Worm (Caenorhabditis elegans) whole organism, midembryonic: ENCODE measurements around the gene str-44.

ENCODE experiments used
- T22C8.4 ChIP-seq: fragments of 200-800 bp; sonication (Bioruptor generic); IDR thresholded peaks from 2 replicates; pipeline ENCODE4 v1.3.6; 2022; ENCODE audit warnings: missing genetic modification characterization, missing compliant biosample characterization
- cog-1 ChIP-seq: sonication (generic microtip); optimal IDR thresholded peaks from 2 replicates; lab custom pipeline; 2016; ENCODE audit warnings: missing genetic modification characterization, missing compliant biosample characterization
- flt-1 ChIP-seq: fragments of 200-800 bp; sonication (Bioruptor generic); IDR thresholded peaks from 2 replicates; pipeline ENCODE4 v1.3.6; 2022; ENCODE audit warnings: missing genetic modification characterization, missing compliant biosample characterization
- klf-2 ChIP-seq: fragments of 200-800 bp; sonication (Bioruptor generic); conservative IDR thresholded peaks from 2 replicates; pipeline ENCODE4 v1.3.6; 2022; ENCODE audit warnings: missing genetic modification reagents, missing genetic modification characterization, missing compliant biosample characterization
- med-1 ChIP-seq: sonication (generic microtip); optimal IDR thresholded peaks from 2 replicates; lab custom pipeline; 2017; ENCODE audit warnings: missing genetic modification characterization, mild to moderate bottlenecking, missing compliant biosample characterization, antibody characterized with exemption, missing genetic modification reagents; ENCODE audit not compliant: insufficient read depth
- ref-1 ChIP-seq: fragments of 200-800 bp; sonication (Bioruptor generic); conservative IDR thresholded peaks from 2 replicates; pipeline ENCODE4 v1.3.6; 2022; ENCODE audit warnings: missing genetic modification reagents, missing genetic modification characterization, missing compliant biosample characterization
- tab-1 ChIP-seq: fragments of 200-800 bp; sonication (Bioruptor generic); IDR thresholded peaks from 2 replicates; pipeline ENCODE4 v1.3.6; 2022; ENCODE audit warnings: missing genetic modification characterization, missing compliant biosample characterization
- ztf-23 ChIP-seq: fragments of 200-800 bp; sonication (Bioruptor generic); IDR thresholded peaks from 2 replicates; pipeline ENCODE4 v1.3.6; 2022; ENCODE audit warnings: missing genetic modification reagents, missing genetic modification characterization, missing compliant biosample characterization
- ztf-29 ChIP-seq: fragments of 200-800 bp; sonication (Bioruptor generic); IDR thresholded peaks from 2 replicates; pipeline ENCODE4 v1.3.6; 2022; ENCODE audit warnings: missing genetic modification reagents, missing genetic modification characterization, missing compliant biosample characterization

str-44 gene

DNA sequence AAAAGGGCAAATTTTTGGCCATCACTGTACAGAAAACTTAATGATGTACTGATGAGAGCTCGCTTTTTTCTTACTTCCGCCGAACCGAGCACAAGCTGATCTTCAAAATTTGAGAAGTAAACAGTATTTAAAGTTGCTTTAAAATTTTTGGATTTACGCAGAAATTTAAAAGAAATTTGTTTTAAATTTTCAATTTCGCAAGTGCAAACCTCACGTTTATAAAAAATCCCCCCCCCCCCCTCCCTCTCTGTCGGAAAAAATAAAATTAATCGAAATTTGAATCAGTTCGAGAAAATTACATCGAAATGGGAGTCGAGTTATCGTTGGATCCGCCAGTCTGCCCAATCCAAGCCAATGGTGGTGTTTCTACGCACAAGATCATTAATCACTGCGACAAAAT is 23.6 kb upstream of the str-44 start, which contains the start of gene C34D4.3:
C34D4.3 (plus strand) TSS at position 301 of the 400 bp plus-strand sequence.
- no peak for TF ChIP-seq klf-2 (GFP tag; lab: Robert Waterston, UW)
- no peak for TF ChIP-seq tab-1 (GFP tag; lab: Robert Waterston, UW)
- TF ChIP-seq cog-1: no peak
- no peak for TF ChIP-seq flt-1 (GFP tag; lab: Robert Waterston, UW)
- no peak for TF ChIP-seq ref-1
- no peak for TF ChIP-seq ztf-23 (GFP tag; lab: Robert Waterston, UW)
- TF ChIP-seq T22C8.4: no peak
- no peak for TF ChIP-seq ztf-29 (GFP tag; lab: Robert Waterston, UW)
- no peak for TF ChIP-seq med-1 (GFP tag; lab: Kevin White, UChicago)

DNA sequence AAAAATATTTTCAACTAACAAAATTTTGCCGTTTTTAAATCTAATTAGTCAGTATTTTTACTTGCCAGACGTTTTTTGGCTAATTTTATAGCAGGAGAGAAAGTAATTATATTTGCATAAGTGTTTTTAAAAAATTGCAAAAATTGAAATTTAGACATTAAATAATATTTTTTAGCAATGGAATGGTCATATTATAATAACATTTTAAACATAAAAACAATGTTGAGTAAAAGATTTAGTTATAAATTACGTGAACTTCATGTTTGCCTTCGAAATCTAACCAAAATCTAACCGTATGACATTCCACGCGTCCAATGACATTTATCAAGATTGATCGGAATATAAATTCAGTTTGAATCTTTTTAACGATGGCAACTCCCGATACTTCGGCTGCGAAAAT is 22.6 kb upstream of the str-44 start, which contains the start of gene C34D4.2:
C34D4.2 (plus strand) TSS at position 301 of the 400 bp plus-strand sequence.
- TF ChIP-seq cog-1: no peak
- no peak for TF ChIP-seq med-1 (GFP tag; lab: Kevin White, UChicago)
- no peak for TF ChIP-seq T22C8.4

DNA sequence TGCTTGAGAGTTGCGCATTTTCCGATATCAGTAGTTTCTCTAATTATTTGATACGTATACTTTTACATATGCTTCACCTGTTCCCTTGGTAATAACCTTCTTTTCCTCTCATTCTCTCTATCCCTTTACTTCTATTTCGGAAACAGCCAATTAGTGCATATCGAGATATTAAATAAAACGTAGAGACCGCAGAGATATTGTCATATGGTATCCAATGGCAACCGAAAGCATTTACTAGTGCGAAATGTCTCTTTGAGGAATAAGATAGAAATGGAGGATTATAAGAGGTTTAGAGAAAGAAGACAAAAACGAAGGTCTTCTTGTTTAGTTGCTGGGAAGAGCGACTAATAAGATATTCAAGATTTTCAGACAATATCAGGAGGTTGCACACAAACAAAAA is 20.6 kb upstream of the str-44 start, which contains the start of gene maph-9:
maph-9 (plus strand) TSS at position 273 of the 400 bp plus-strand sequence.
- TF ChIP-seq ztf-23 (GFP tag; lab: Robert Waterston, UW): no peak
- TF ChIP-seq ref-1: no peak
- TF ChIP-seq med-1 (GFP tag; lab: Kevin White, UChicago): no peak
- TF ChIP-seq tab-1 (GFP tag; lab: Robert Waterston, UW): no peak
- TF ChIP-seq klf-2 (GFP tag; lab: Robert Waterston, UW): no peak
- TF ChIP-seq T22C8.4: no peak
- no peak for TF ChIP-seq flt-1 (GFP tag; lab: Robert Waterston, UW)
- TF ChIP-seq cog-1: no peak
- TF ChIP-seq ztf-29 (GFP tag; lab: Robert Waterston, UW): no peak

DNA sequence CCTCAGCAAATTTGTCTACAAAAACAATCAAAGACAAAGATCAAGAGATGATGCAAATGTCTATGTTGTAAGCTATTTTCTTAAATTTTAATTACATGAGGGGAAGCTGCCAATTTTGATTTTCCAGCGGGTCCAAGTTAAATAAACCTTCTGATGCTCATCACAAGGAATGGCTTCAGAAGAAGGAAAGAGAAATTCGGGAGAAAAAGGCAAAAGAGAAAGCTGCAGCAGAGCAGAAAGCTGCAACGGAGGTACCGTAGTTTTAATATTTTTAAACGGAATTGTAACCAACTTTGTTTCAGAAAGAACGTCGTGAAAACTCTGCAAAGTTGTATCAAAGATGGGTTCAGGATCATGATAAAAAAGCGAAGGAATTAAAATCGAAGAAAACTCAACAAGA is 18.8 kb upstream of the str-44 start:
- no peak for TF ChIP-seq med-1 (GFP tag; lab: Kevin White, UChicago)
- no peak for TF ChIP-seq T22C8.4
- no peak for TF ChIP-seq flt-1 (GFP tag; lab: Robert Waterston, UW)
- no peak for TF ChIP-seq tab-1 (GFP tag; lab: Robert Waterston, UW)
- TF ChIP-seq klf-2 (GFP tag; lab: Robert Waterston, UW): no peak
- no peak for TF ChIP-seq ref-1
- TF ChIP-seq cog-1: no peak
- no peak for TF ChIP-seq ztf-23 (GFP tag; lab: Robert Waterston, UW)
- TF ChIP-seq ztf-29 (GFP tag; lab: Robert Waterston, UW): no peak

DNA sequence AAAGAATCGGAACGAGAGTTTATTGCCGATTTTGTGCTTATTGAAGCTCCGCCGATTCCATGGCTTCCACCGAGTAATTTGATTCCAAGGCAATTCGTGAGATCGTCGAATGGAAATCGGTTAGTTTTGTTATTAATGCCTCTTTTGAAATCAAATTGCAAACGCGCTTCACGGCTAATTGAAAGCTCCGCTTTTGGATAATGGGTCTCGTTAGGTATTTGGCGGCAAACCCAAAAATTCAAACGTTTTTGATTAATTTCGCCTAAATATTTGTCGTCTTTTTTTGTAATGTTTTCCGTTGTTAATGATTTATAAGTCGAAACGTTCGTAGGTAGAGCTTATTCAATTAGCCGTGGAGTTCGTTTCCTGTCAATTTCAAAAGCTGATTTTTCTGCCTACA is 17.4 kb upstream of the str-44 start:
- TF ChIP-seq T22C8.4 (no peak), flt-1 (GFP tag; lab: Robert Waterston, UW) (no peak), med-1 (GFP tag; lab: Kevin White, UChicago) (no peak), tab-1 (GFP tag; lab: Robert Waterston, UW) (no peak), cog-1 (no peak), ztf-23 (GFP tag; lab: Robert Waterston, UW) (no peak), ztf-29 (GFP tag; lab: Robert Waterston, UW) (no peak), klf-2 (GFP tag; lab: Robert Waterston, UW) (no peak), ref-1 (no peak)

DNA sequence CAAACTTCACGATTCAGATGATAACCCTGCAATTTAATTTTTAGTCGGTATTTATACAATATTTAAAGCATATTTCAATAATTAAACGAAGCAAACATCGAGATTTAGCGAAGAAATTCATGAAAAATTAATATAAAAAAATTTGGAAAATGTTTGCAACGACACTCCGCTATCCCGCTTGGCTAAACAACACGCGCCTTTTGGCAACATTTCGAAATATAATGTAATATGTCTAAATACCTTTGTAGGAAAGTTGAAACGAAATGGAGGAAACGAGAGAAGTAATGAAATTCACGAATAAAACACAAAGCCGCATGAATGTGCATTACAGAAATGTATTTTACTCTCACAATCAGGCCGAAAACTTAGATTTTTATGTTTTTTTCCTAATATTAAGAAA is 11.3 kb upstream of the str-44 start, which contains the start of gene rpc-1:
rpc-1 (minus strand) TSS at position 26 of the 400 bp plus-strand sequence.
- no peak for TF ChIP-seq med-1 (GFP tag; lab: Kevin White, UChicago)
- no peak for TF ChIP-seq ref-1
- no peak for TF ChIP-seq flt-1 (GFP tag; lab: Robert Waterston, UW)
- no peak for TF ChIP-seq T22C8.4
- TF ChIP-seq ztf-29 (GFP tag; lab: Robert Waterston, UW): no peak
- TF ChIP-seq tab-1 (GFP tag; lab: Robert Waterston, UW): no peak
- TF ChIP-seq cog-1: no peak
- no peak for TF ChIP-seq klf-2 (GFP tag; lab: Robert Waterston, UW)
- TF ChIP-seq ztf-23 (GFP tag; lab: Robert Waterston, UW): no peak

DNA sequence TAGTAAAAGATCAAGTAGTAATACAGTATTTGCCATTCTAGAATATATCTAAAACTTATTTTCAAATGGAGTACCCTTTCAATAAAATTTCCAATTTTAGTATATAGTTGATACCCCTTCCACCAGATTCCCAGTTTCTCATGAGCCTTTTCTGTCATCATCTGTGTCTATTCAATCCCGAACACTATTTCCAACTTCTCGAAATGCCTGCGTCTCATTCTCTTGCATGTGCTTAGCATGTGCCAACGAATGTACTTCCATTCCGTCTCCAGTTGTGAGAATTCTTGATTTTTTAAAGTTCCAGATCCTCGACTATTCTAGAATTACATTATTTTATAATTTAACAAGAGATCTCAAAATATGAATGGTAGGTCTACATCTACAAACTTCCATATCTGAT is 10.4 kb upstream of the str-44 start, which contains the start of gene C42D4.18:
C42D4.18 (plus strand) TSS at position 231 of the 400 bp plus-strand sequence.
- no peak for TF ChIP-seq ref-1
- TF ChIP-seq cog-1: no peak
- TF ChIP-seq ztf-23 (GFP tag; lab: Robert Waterston, UW): no peak

DNA sequence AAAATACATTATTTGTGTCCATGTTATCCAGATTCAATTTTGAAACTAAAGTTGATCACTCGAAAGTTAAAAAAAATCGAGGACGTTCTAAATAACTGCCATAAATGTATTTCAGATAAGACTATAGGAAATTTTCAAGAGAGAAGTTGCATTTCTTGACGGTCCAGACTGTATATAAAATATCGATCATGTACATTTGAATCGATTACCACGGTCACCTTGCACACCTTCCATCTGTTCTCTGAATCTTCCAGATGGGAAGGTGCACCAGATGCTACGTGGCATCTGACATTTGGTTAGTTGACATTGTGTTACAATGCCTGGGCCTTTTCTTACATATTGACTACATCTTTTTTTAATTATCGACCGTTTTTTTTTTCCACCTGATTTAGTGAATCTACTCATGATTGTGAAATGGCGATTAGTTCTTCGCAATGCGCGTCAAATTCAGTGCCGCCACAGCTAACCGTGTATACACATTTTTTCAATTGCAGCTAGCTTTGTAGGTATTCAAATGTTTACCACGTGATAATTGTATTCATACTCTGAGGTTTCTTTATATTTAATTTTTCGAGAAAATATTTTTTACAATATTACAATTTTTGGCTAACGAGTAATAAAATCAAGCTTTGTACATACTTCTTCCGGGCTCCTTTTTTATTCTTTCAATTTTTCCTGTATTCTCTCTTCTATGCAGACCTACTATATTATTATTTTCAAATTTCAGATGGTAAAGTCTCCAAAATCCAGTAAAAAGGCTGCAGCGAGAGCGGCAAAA is 8.8 kb upstream of the str-44 start, which contains the start of gene skr-16:
skr-16 (plus strand) TSS at position 728 of the 778 bp plus-strand sequence.
- TF ChIP-seq flt-1 (GFP tag; lab: Robert Waterston, UW): no peak
- TF ChIP-seq klf-2 (GFP tag; lab: Robert Waterston, UW): no peak
- TF ChIP-seq med-1 (GFP tag; lab: Kevin White, UChicago): no peak
- no peak for TF ChIP-seq T22C8.4
- no peak for TF ChIP-seq ztf-23 (GFP tag; lab: Robert Waterston, UW)
- TF ChIP-seq tab-1 (GFP tag; lab: Robert Waterston, UW): no peak
- no peak for TF ChIP-seq ref-1
- TF ChIP-seq cog-1: no peak
- TF ChIP-seq ztf-29 (GFP tag; lab: Robert Waterston, UW): no peak

DNA sequence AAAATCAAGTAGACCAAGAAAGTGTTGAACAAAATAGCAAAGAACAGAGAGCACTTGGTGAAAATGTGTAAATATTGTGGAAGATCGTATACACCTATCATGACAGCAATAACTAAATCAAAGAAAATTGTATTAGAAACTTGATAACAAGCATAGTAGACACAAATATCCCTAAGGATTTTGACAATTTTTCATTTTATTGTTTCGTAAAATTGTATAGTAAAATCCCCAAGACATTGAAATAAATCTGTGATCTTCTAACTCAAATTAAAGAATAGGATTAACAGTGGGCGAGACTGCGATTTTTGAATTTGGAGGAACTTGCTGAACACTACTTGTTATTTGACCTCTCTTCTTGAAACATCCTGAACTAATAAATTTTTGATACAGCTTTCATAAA is 5.8 kb upstream of the str-44 start, which contains the start of gene str-220:
str-220 (minus strand) TSS at position 101 of the 400 bp plus-strand sequence.
- TF ChIP-seq ztf-29 (GFP tag; lab: Robert Waterston, UW) (no peak), tab-1 (GFP tag; lab: Robert Waterston, UW) (no peak)

DNA sequence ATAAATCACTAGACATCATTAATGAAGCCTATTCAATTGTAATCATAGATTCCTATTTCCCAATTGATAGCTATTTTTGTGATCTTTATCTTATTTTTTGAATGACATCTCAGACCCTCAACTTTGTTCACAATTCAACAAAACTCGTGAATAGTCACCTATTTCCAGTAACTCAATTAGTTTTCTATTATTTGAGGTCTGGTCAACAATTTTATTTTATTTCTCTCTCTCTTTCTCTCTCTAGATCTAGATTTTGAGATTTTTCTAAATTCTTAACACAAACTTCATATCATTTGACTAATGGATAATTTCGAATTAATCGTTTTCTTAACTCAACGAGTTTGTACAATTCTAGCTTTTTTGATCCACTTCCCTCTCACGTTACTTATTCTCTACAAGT is 3.5 kb upstream of the str-44 start, which contains the start of gene str-1:
str-1 (plus strand) TSS at position 301 of the 400 bp plus-strand sequence.
- TF ChIP-seq ztf-29 (GFP tag; lab: Robert Waterston, UW) (no peak), klf-2 (GFP tag; lab: Robert Waterston, UW) (no peak), cog-1 (no peak), tab-1 (GFP tag; lab: Robert Waterston, UW) (no peak), flt-1 (GFP tag; lab: Robert Waterston, UW) (no peak), med-1 (GFP tag; lab: Kevin White, UChicago) (no peak), ztf-23 (GFP tag; lab: Robert Waterston, UW) (no peak), ref-1 (no peak), T22C8.4 (no peak)
